Fruit fly (Drosophila melanogaster): ENCODE results near the gene Gcat.

Gcat gene

DNA sequence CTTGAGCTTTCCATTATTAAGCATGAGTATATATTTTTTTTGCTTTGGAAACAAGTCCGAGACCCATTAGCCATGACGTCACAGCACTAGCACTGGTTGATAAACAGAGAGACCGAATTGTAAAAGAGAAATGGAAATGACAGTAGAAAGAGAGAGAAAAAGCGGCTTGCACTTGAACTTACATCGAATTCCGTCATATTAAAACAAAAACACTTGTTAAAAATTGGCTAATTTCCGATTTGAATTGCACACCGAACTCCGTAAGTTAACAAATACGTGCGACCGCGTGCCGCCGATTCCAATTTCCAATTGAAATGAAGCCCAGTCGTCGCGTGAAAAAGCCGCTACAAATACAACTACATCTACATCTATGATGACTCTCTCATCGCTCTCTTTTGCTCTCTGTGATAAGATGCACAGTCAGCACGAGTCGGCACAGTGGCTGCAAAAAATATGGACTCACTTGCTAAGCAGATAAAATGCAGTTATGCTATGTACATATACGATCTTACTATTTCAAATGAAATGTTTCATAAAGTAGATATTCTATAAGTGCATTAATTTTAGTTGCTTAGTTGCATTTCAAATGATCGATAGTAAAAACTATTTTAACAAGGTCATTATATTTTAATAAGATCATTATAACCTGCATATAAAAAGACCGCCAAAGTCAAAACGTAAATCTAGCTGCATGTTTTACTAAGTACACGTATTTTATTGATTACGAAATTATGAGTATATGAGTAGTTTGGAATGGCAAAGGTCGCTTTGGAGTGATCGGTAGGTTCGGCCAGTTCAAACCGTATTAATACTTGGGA, 19.2 kb upstream of the Gcat start:
- TF ChIP-seq jim (GFP tag; optimal IDR thresholded peaks at IDR 0.05) (no peak), Vsx2 (GFP tag; optimal IDR thresholded peaks at IDR 0.05; ENCODE audit: partially characterized antibody) (peak; percentile 54), ey (GFP tag; optimal IDR thresholded peaks at IDR 0.05) (peak; percentile 37), Jra (GFP tag; optimal IDR thresholded peaks at IDR 0.05) (peak; percentile 29), pan (optimal IDR thresholded peaks at IDR 0.05) (no peak), Hnf4 (GFP tag; optimal IDR thresholded peaks at IDR 0.05) (peak; percentile 37), Sp1 (GFP tag; optimal IDR thresholded peaks at IDR 0.05) (no peak), woc (GFP tag; optimal IDR thresholded peaks at IDR 0.05) (peak; percentile 67), foxo (GFP tag; optimal IDR thresholded peaks at IDR 0.05) (peak in 1 of 2 experiments; percentile 50), h (GFP tag; optimal IDR thresholded peaks at IDR 0.05) (peak; percentile 75), Hr83 (GFP tag; optimal IDR thresholded peaks at IDR 0.05; ENCODE audit: poor library complexity, severe bottlenecking) (peak; percentile 38), dl (GFP tag; optimal IDR thresholded peaks at IDR 0.05; ENCODE audit: insufficient read depth in 1 of 2, partially characterized antibody in 2 of 2) (peak; percentile 72 to 78), br (GFP tag; optimal IDR thresholded peaks at IDR 0.05) (peak; percentile 31), Dif (GFP tag; optimal IDR thresholded peaks at IDR 0.05; ENCODE audit: partially characterized antibody) (peak; percentile 88), fru (GFP tag; optimal IDR thresholded peaks at IDR 0.05) (peak; percentile 55), rgr (GFP tag; optimal IDR thresholded peaks at IDR 0.05) (peak; percentile 21), brk (GFP tag; optimal IDR thresholded peaks at IDR 0.05) (peak; percentile 74), Abd-B (GFP tag; optimal IDR thresholded peaks at IDR 0.05) (no peak), sage (GFP tag; optimal IDR thresholded peaks at IDR 0.05) (peak; percentile 36)

DNA sequence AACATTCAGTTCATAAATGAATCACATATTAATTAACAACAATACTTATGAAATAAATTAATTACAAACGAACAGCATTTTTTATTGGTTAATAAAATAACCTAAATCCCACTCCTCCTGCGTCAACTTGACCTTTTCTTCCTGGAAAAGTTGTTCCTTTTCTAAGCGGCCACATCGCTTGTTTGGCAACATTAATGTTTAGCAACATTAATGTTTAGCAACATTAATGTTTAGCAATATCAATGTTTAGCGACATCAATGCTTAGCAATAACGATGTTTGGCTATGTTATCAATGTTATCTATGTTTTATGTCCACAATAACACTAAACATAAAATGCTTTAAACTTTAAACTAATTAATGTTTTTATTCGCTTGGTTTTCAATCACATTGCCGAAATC, 16.0 kb upstream of the Gcat start:
- TF ChIP-seq fru (GFP tag; optimal IDR thresholded peaks at IDR 0.05) (no peak), Rel (GFP tag; optimal IDR thresholded peaks at IDR 0.05) (no peak), Rel (tag; optimal IDR thresholded peaks at IDR 0.05) (no peak), CrebA (GFP tag; optimal IDR thresholded peaks at IDR 0.05; ENCODE audit: borderline replicate concordance) (no peak), woc (GFP tag; optimal IDR thresholded peaks at IDR 0.05) (no peak), OdsH (GFP tag; optimal IDR thresholded peaks at IDR 0.05) (no peak), dsf (GFP tag; optimal IDR thresholded peaks at IDR 0.05; ENCODE audit: borderline replicate concordance) (no peak), lola (GFP tag; optimal IDR thresholded peaks at IDR 0.05) (no peak), Dfd (GFP tag; optimal IDR thresholded peaks at IDR 0.05) (no peak), tai (GFP tag; optimal IDR thresholded peaks at IDR 0.05) (no peak), Vsx2 (GFP tag; optimal IDR thresholded peaks at IDR 0.05; ENCODE audit: partially characterized antibody) (no peak)

DNA sequence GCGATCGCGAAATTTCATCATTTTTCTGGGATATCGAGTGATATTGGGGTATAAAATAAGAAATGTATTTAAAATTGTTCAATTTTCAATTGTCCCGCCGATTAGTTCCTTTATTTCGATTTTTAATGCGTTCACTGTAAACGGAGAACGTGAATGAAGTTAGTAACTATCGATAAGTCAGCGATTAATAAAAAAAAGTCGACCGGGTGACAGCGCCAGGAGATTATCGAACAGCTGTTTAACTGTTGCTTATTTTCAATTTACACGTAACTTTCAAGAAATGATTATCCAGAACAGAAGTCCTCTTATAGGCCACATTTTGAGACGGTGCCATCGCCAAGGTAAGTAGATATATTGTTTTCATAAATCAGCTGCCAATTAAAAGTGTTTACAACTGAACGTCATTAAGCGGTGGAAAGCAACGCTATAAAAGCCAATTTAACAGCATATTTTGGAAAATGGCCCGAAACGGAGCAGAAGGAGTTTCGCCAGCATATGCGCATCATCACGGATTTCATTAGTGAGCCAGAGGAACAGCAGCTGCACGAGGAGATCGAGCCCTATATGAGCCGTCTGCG, 14.6 kb upstream of the Gcat start, which contains the start of gene CG14130:
TSS of gene CG14130 (plus strand) at position 225 of the 578 bp plus-strand sequence.
- TF ChIP-seq Vsx2 (GFP tag; optimal IDR thresholded peaks at IDR 0.05; ENCODE audit: partially characterized antibody): peak; percentile 13
- no peak for TF ChIP-seq Hnf4 (GFP tag; optimal IDR thresholded peaks at IDR 0.05)

DNA sequence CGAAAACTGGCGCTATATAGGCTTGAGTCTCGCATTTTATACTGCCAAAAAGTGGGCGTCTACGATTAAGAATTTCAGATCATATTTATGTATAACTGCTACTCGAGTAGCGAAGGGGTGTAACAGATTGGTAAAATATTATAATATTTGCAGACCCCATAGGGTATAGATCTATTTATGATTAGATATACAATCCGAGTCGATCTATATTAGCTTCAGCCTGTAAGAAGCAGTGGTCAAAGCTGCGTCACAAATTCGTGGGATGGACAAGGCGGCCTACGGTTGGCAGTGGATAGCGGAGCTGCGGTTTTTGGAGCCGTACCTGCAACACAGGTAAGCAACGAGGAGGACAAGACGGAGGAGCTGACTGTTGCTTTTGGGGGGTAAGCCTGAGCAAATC, 14.0 kb upstream of the Gcat start, which contains the start of gene Cubn2:
TSS of gene Cubn2 (minus strand) at position 101 of the 400 bp plus-strand sequence.
- TF ChIP-seq Hr83 (GFP tag; optimal IDR thresholded peaks at IDR 0.05; ENCODE audit: poor library complexity, severe bottlenecking) (no peak), N (GFP tag; optimal IDR thresholded peaks at IDR 0.05) (no peak), HLH106 (tag; optimal IDR thresholded peaks at IDR 0.05) (no peak), rgr (GFP tag; optimal IDR thresholded peaks at IDR 0.05) (no peak), fru (GFP tag; optimal IDR thresholded peaks at IDR 0.05) (no peak), tai (GFP tag; optimal IDR thresholded peaks at IDR 0.05) (no peak), h (GFP tag; optimal IDR thresholded peaks at IDR 0.05) (no peak), pan (optimal IDR thresholded peaks at IDR 0.05) (no peak), Sp1 (GFP tag; optimal IDR thresholded peaks at IDR 0.05) (no peak), usp (GFP tag; optimal IDR thresholded peaks at IDR 0.05) (no peak), Jra (GFP tag; optimal IDR thresholded peaks at IDR 0.05) (no peak), dl (GFP tag; optimal IDR thresholded peaks at IDR 0.05; ENCODE audit: insufficient read depth in 1 of 2, partially characterized antibody in 2 of 2) (no peak), sv (GFP tag; optimal IDR thresholded peaks at IDR 0.05) (no peak), br (GFP tag; optimal IDR thresholded peaks at IDR 0.05) (no peak), Rel (GFP tag; optimal IDR thresholded peaks at IDR 0.05) (no peak), Rel (tag; optimal IDR thresholded peaks at IDR 0.05) (no peak)

Measured in whole organism, wandering third instar larva.